Worm (Caenorhabditis elegans): ENCODE measurements around the gene nspg-12.

The nspg-12 gene

ce11 chrX:5244041-5244440, 13.1 kb upstream of the nspg-12 start, which contains the start of gene Y34B4A.7 (continued):
- TF ChIP-seq hlh-30 (tag; optimal IDR thresholded peaks at IDR 0.05; ENCODE audit: insufficient read depth) (no peak), F37D6.2 (tag; optimal IDR thresholded peaks at IDR 0.05) (peak; percentile 22), nhr-11 (tag; optimal IDR thresholded peaks at IDR 0.05) (peak; percentile 16), lin-13 (GFP tag; optimal IDR thresholded peaks at IDR 0.05) (peak; percentile 38), cey-2 (tag; optimal IDR thresholded peaks at IDR 0.05; ENCODE audit: borderline replicate concordance, insufficient read depth) (no peak), nhr-25 (tag; optimal IDR thresholded peaks at IDR 0.05; ENCODE audit: borderline replicate concordance, insufficient read depth) (no peak), rbr-2 (tag; optimal IDR thresholded peaks at IDR 0.05) (peak; percentile 73), saeg-2 (GFP tag; IDR thresholded peaks at IDR 0.05) (no peak), attf-4 (tag; optimal IDR thresholded peaks at IDR 0.05) (no peak), egl-43 (GFP tag; IDR thresholded peaks at IDR 0.05) (no peak), jun-1 (tag; optimal IDR thresholded peaks at IDR 0.05) (no peak), nhr-6 (tag; optimal IDR thresholded peaks at IDR 0.05) (peak; percentile 8), ZK546.5 (tag; optimal IDR thresholded peaks at IDR 0.05) (no peak), aha-1 (tag) (no peak), nhr-42 (GFP tag; IDR thresholded peaks at IDR 0.05) (no peak), aly-2 (tag; optimal IDR thresholded peaks at IDR 0.05) (no peak), vab-7 (GFP tag; IDR thresholded peaks at IDR 0.05) (no peak), nhr-77 (tag; optimal IDR thresholded peaks at IDR 0.05) (no peak), nhr-76 (tag; optimal IDR thresholded peaks at IDR 0.05) (no peak), lin-39 (tag; optimal IDR thresholded peaks at IDR 0.05) (no peak), ama-1 (optimal IDR thresholded peaks at IDR 0.05) (no peak), F44E2.7 (GFP tag; IDR thresholded peaks at IDR 0.05) (no peak), mdl-1 (tag; optimal IDR thresholded peaks at IDR 0.05) (no peak), sdz-12 (GFP tag; optimal IDR thresholded peaks at IDR 0.05) (no peak), T20F7.1 (GFP tag; optimal IDR thresholded peaks at IDR 0.05) (no peak), F49E8.2 (tag; optimal IDR thresholded peaks at IDR 0.05; ENCODE audit: borderline replicate concordance) (no peak), daf-12 (tag; optimal IDR thresholded peaks at IDR 0.05) (no peak)

- TF ChIP-seq aha-1 (tag) = peak; percentile 63
- TF ChIP-seq saeg-2 (GFP tag; IDR thresholded peaks at IDR 0.05) = no peak
These were observed 8.3 kb upstream of the nspg-12 start for ce11 chrX:5248754-5249153.

- TF ChIP-seq dpl-1 (GFP tag; optimal IDR thresholded peaks at IDR 0.05) (no peak), unc-62 (GFP tag; optimal IDR thresholded peaks at IDR 0.05 in 1 of 2) (peak in 1 of 2 experiments; percentile 6), unc-62 (tag; optimal IDR thresholded peaks at IDR 0.05) (no peak), daf-8 (GFP tag; IDR thresholded peaks at IDR 0.05) (no peak), Y105C5A.15 (GFP tag; IDR thresholded peaks at IDR 0.05) (no peak), ceh-32 (tag; optimal IDR thresholded peaks at IDR 0.05; ENCODE audit: poor library complexity) (no peak)
These were observed 7.5 kb upstream of the nspg-12 start, which contains the start of gene Y34B4A.10 for ce11 chrX:5249603-5250002. Gene Y34B4A.10, plus strand, starts transcription at chrX:5249903.

ce11 chrX:5252798-5253197, 4.3 kb upstream of the nspg-12 start, which contains the start of gene nspg-14:
Gene nspg-14, plus strand, starts transcription at chrX:5253047.
- TF ChIP-seq F26F4.8 (GFP tag; conservative IDR thresholded peaks at IDR 0.05) (no peak), snpc-1.2 (GFP tag; IDR thresholded peaks at IDR 0.05) (no peak), hlh-11 (tag; optimal IDR thresholded peaks at IDR 0.05) (peak; percentile 75), mdl-1 (tag; optimal IDR thresholded peaks at IDR 0.05) (peak in 1 of 2 experiments; percentile 21), mep-1 (tag; optimal IDR thresholded peaks at IDR 0.05) (peak; percentile 20), jun-1 (tag; optimal IDR thresholded peaks at IDR 0.05) (no peak), dve-1 (tag; optimal IDR thresholded peaks at IDR 0.05; ENCODE audit: insufficient read depth) (peak; percentile 33), attf-4 (tag; optimal IDR thresholded peaks at IDR 0.05) (no peak), lsy-2 (tag; optimal IDR thresholded peaks at IDR 0.05) (no peak), nhr-10 (tag; optimal IDR thresholded peaks at IDR 0.05) (no peak), spr-1 (tag; optimal IDR thresholded peaks at IDR 0.05) (peak; percentile 31), hlh-30 (tag; optimal IDR thresholded peaks at IDR 0.05; ENCODE audit: insufficient read depth) (peak; percentile 2), pqm-1 (tag; optimal IDR thresholded peaks at IDR 0.05) (peak; percentile 83), daf-16 (GFP tag; optimal IDR thresholded peaks at IDR 0.05) (no peak), daf-16 (tag; optimal IDR thresholded peaks at IDR 0.05) (peak; percentile 69), ceh-28 (tag; optimal IDR thresholded peaks at IDR 0.05) (no peak), lin-13 (GFP tag; optimal IDR thresholded peaks at IDR 0.05) (no peak), nhr-237 (tag; optimal IDR thresholded peaks at IDR 0.05) (no peak), mes-2 (tag; optimal IDR thresholded peaks at IDR 0.05; ENCODE audit: poor library complexity, severe bottlenecking) (peak; percentile 41), ama-1 (optimal IDR thresholded peaks at IDR 0.05) (no peak), tra-1 (GFP tag; IDR thresholded peaks at IDR 0.05) (0 out of 2 replicates have a peak, but pooled peaks have one; percentile 12)
